Worm (Caenorhabditis elegans) whole organism, mixed stage, embryonic: Measurements from ENCODE around the gene Y69A2AR.19.

Source experiments
- ces-1 ChIP-seq: fragments of 150-350 bp; optimal IDR thresholded peaks from 2 replicates; lab custom pipeline; 2014; ENCODE audit warnings: missing biosample characterization, missing genetic modification reagents, missing genetic modification characterization
- lin-13 ChIP-seq: fragments of 150-350 bp; optimal IDR thresholded peaks from 2 replicates; lab custom pipeline; 2014; ENCODE audit warnings: missing biosample characterization, missing genetic modification characterization
- mep-1 ChIP-seq: fragments of 150-350 bp; optimal IDR thresholded peaks from 2 replicates; lab custom pipeline; 2017; ENCODE audit warnings: missing biosample characterization, missing genetic modification reagents, missing genetic modification characterization, inconsistent platforms
- nhr-12 ChIP-seq: fragments of 150-350 bp; optimal IDR thresholded peaks from 2 replicates; lab custom pipeline; 2014; ENCODE audit warnings: missing biosample characterization, missing genetic modification characterization
- snpc-4 ChIP-seq: fragments of 150-350 bp; optimal IDR thresholded peaks from 2 replicates; lab custom pipeline; 2014; ENCODE audit warnings: missing biosample characterization, missing genetic modification characterization
- unc-39 ChIP-seq: fragments of 150-350 bp; optimal IDR thresholded peaks from 2 replicates; lab custom pipeline; 2014; ENCODE audit warnings: missing biosample characterization, missing genetic modification characterization
- unc-62 ChIP-seq: fragments of 150-350 bp; optimal IDR thresholded peaks from 2 replicates; lab custom pipeline; 2014; ENCODE audit warnings: missing biosample characterization, missing genetic modification reagents, missing genetic modification characterization
- zip-8 ChIP-seq: fragments of 150-350 bp; optimal IDR thresholded peaks from 2 replicates; lab custom pipeline; 2014; ENCODE audit warnings: missing biosample characterization, missing genetic modification characterization

- TF ChIP-seq unc-39 (tag; lab: Kevin White, UChicago) (no peak), unc-62 (GFP tag; lab: Kevin White, UChicago) (no peak), nhr-12 (tag; lab: Kevin White, UChicago) (no peak), snpc-4 (tag; lab: Kevin White, UChicago) (no peak), ces-1 (GFP tag; lab: Kevin White, UChicago) (no peak), zip-8 (tag; lab: Kevin White, UChicago) (no peak), lin-13 (tag; lab: Kevin White, UChicago) (no peak), mep-1 (tag; lab: Kevin White, UChicago) (no peak)
Measured at ce11 chrIV:2476386-2476785, 12.2 kb upstream of the Y69A2AR.19 start, which contains the start of gene grd-16.
